Fruit fly (Drosophila melanogaster) whole organism: ENCODE measurements around the gene CG32107.

Experiments used
- CG8478 ChIP-seq: fragments of >200 bp; optimal IDR thresholded peaks from 2 replicates; lab custom pipeline; 2018; ENCODE audit warnings: inconsistent platforms
- Dll ChIP-seq: fragments of >200 bp; optimal IDR thresholded peaks from 2 replicates; lab custom pipeline; 2017
- EcR ChIP-seq, 2 experiments: fragments of >200 bp; optimal IDR thresholded peaks; 2 replicates each; lab custom pipeline; 2017; ENCODE audit warnings: missing biosample characterization in 2 of 2, missing genetic modification characterization in 2 of 2, missing genetic modification reagents in 2 of 2
- pan ChIP-seq: fragments of >200 bp; optimal IDR thresholded peaks from 2 replicates; lab custom pipeline; 2017
- psq ChIP-seq: fragments of >200 bp; optimal IDR thresholded peaks from 2 replicates; lab custom pipeline; 2017
- usp ChIP-seq: fragments of >200 bp; optimal IDR thresholded peaks from 2 replicates; lab custom pipeline; 2017; ENCODE audit warnings: missing biosample characterization, missing genetic modification characterization, mixed read lengths

CG32107 gene

DNA sequence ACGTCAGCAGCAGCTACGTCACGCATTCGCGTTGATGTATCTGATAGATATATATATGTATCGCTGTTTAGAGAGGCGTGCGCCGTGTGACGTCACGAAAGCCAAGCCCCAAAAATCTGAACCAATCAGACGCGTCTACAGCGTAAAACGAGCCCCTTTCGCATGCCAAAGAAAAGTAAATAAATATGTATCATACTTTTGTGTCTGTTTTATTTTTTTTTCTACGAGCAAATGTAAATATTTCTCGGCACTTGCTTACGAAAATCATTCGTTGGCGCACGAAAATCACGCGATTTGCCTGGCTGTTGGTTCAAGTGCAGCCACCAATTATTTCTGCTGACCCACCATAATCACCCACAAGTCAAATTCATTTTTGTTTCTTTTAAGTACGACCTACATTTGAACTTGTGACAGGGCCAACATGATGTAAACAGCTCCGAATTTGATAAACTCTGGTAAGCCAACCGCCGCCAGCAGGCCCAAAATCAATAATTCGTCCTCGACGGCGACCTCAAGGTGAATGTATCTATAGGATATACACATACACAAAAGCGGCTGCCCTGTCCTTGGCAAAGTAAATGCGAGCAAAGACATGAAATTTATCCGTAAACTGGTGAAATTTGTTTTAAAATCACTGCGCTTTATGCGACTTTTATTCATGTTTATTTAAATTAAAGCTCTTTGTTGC lies 26.4 kb downstream of the CG32107 start:
- TF ChIP-seq Dll (lab: Kevin White, UChicago) (no peak), psq (lab: Kevin White, UChicago) (no peak), CG8478 (lab: Kevin White, UChicago) (no peak), EcR (GFP tag; optimal IDR thresholded peaks at IDR 0.05; lab: Kevin White, UChicago) (no peak), pan (lab: Kevin White, UChicago) (no peak), usp (GFP tag; lab: Kevin White, UChicago) (no peak)

- TF ChIP-seq Dll (lab: Kevin White, UChicago) (no peak), EcR (GFP tag; optimal IDR thresholded peaks at IDR 0.05; lab: Kevin White, UChicago) (no peak), CG8478 (lab: Kevin White, UChicago) (no peak), psq (lab: Kevin White, UChicago) (no peak), pan (lab: Kevin White, UChicago) (no peak), usp (GFP tag; lab: Kevin White, UChicago) (no peak)
Measured at dm6 chr3L:12833864-12834525, 27.1 kb downstream of the CG32107 start.

DNA sequence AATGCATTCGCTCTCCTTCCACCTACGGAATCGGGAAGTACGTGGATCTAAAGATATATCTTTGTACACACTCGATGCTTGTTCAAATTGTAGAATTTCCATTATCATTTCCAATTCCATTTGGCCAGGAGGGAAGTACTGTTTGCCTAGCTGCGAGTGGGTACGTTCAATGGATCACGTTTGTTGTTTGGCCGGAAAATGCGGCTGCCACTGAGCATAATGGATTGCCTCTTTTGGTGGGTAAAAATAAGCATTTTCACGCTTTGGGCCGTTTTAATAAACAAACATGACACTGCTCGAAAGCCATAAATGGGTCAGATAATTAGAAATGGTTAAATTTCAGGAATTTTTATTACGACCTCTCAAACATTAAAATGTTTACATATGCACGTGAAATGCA lies 27.8 kb downstream of the CG32107 start:
- no peak for TF ChIP-seq EcR (GFP tag; optimal IDR thresholded peaks at IDR 0.05; lab: Kevin White, UChicago)
- no peak for TF ChIP-seq CG8478 (lab: Kevin White, UChicago)
- no peak for TF ChIP-seq usp (GFP tag; lab: Kevin White, UChicago)
- TF ChIP-seq psq (lab: Kevin White, UChicago), result no peak

DNA sequence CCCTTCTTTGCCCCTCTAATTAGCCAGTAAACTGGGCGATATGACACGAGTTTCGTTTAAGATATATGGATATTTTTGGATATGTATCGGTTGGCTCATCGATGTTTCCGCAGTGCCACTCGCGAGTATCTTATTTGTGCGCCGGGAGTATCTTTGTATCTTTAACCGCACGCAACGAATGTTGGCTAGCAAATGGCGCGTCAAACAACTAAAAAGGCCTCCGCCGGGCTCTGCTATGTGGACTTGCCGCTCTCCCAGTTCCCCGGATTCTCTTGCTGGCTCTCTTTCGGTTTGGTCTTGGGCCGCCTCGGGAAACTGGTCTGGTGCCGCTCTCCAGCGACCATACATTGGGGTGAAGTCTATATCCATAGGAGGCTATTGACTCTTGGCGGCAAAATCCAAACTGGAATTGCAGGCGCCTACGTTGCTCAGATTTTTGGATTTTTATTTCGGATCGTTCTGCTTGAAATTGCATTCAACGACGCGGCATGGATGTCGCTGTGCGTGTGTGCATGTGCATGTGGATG lies 28.7 kb downstream of the CG32107 start:
- no peak for TF ChIP-seq psq (lab: Kevin White, UChicago)
- peak in 1 of 2 experiments; percentile 93 for TF ChIP-seq EcR (GFP tag; optimal IDR thresholded peaks at IDR 0.05; lab: Kevin White, UChicago)
- no peak for TF ChIP-seq usp (GFP tag; lab: Kevin White, UChicago)

dm6 chr3L:12831290-12831952 lies 29.7 kb downstream of the CG32107 start:
- TF ChIP-seq Dll (lab: Kevin White, UChicago) (no peak), CG8478 (lab: Kevin White, UChicago) (no peak), EcR (GFP tag; optimal IDR thresholded peaks at IDR 0.05; lab: Kevin White, UChicago) (no peak), pan (lab: Kevin White, UChicago) (no peak), psq (lab: Kevin White, UChicago) (no peak), usp (GFP tag; lab: Kevin White, UChicago) (no peak)

dm6 chr3L:12830416-12830815 lies 30.7 kb downstream of the CG32107 start:
- TF ChIP-seq usp (GFP tag; lab: Kevin White, UChicago) (no peak), pan (lab: Kevin White, UChicago) (no peak)

- no peak for TF ChIP-seq CG8478 (lab: Kevin White, UChicago)
- no peak for TF ChIP-seq psq (lab: Kevin White, UChicago)
- no peak for TF ChIP-seq Dll (lab: Kevin White, UChicago)
- no peak for TF ChIP-seq EcR (GFP tag; optimal IDR thresholded peaks at IDR 0.05; lab: Kevin White, UChicago)
- no peak for TF ChIP-seq usp (GFP tag; lab: Kevin White, UChicago)
- TF ChIP-seq pan (lab: Kevin White, UChicago), result no peak
Measured at dm6 chr3L:12828532-12828931, 32.6 kb downstream of the CG32107 start.

- TF ChIP-seq psq (lab: Kevin White, UChicago), result no peak
Measured at dm6 chr3L:12827705-12828104, 33.4 kb downstream of the CG32107 start.

- TF ChIP-seq pan (lab: Kevin White, UChicago), result no peak
- TF ChIP-seq psq (lab: Kevin White, UChicago), result no peak
- no peak for TF ChIP-seq Dll (lab: Kevin White, UChicago)
- TF ChIP-seq CG8478 (lab: Kevin White, UChicago), result no peak
- no peak for TF ChIP-seq usp (GFP tag; lab: Kevin White, UChicago)
- TF ChIP-seq EcR (GFP tag; optimal IDR thresholded peaks at IDR 0.05; lab: Kevin White, UChicago), result no peak
Measured at dm6 chr3L:12815756-12816155, 45.3 kb downstream of the CG32107 start.

DNA sequence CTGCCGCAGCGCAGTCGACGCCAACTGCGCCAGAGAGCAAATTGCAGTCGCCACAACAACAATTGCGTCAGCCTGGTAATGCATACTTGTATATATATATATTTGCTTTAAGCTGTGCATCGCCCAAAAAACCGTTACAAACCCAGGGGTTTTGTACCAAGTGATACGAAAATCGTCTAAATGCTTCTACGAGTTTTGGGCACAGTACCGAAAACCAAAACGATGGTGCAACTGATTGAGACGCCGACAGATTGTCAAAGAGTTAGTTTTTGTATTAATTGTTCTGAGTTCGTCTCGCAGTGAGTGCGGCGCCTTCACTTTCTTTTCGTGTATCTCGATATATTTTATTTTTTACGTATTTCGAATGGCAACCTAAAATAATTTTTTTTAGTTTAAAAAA lies 46.3 kb downstream of the CG32107 start:
- no peak for TF ChIP-seq Dll (lab: Kevin White, UChicago)
- TF ChIP-seq pan (lab: Kevin White, UChicago), result no peak
- TF ChIP-seq psq (lab: Kevin White, UChicago), result no peak
- TF ChIP-seq EcR (GFP tag; optimal IDR thresholded peaks at IDR 0.05; lab: Kevin White, UChicago), result no peak
- no peak for TF ChIP-seq CG8478 (lab: Kevin White, UChicago)
- TF ChIP-seq usp (GFP tag; lab: Kevin White, UChicago), result no peak

DNA sequence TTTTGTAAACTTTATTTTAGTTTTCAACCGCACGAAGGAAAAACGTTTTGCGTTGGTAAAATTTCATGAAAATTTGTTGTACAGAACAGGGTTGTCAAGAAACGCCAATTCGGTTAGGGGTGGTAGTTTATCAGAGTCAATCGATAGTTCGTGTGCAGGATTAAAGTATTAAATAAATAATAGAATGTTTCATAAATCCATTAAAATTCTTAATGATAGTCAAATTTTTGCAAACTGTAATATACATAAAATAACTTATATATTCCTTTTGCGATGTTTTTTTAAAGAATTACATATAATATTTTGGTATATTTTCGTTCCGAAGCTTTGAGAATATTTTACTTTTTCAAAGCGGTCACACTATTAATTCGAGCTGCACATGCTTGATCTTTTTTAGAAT lies 47.2 kb downstream of the CG32107 start, which contains the start of the genes Sf3a2 and CG42588:
Sf3a2 (minus strand) TSS at position 113 of the 400 bp plus-strand sequence.
CG42588 (plus strand) TSS at position 348 of the 400 bp plus-strand sequence.
- TF ChIP-seq usp (GFP tag; lab: Kevin White, UChicago), result no peak
- TF ChIP-seq Dll (lab: Kevin White, UChicago), result no peak
- no peak for TF ChIP-seq CG8478 (lab: Kevin White, UChicago)
- TF ChIP-seq psq (lab: Kevin White, UChicago), result no peak
- TF ChIP-seq pan (lab: Kevin White, UChicago), result no peak
- no peak for TF ChIP-seq EcR (GFP tag; optimal IDR thresholded peaks at IDR 0.05; lab: Kevin White, UChicago)
